Fruit fly (Drosophila melanogaster): ENCODE measurements around the gene wrm2.

The wrm2 gene

dm6 chr3L:7300660-7301059 is 34.4 kb downstream of the wrm2 start:
- TF ChIP-seq Clk (GFP tag; optimal IDR thresholded peaks at IDR 0.05): no peak
- TF ChIP-seq CG12768 (GFP tag; optimal IDR thresholded peaks at IDR 0.05): no peak
- TF ChIP-seq CG7101 (tag; optimal IDR thresholded peaks at IDR 0.05): no peak
- TF ChIP-seq tj (GFP tag; optimal IDR thresholded peaks at IDR 0.05): no peak
- TF ChIP-seq Crg-1 (GFP tag; optimal IDR thresholded peaks at IDR 0.05): no peak
- no peak for TF ChIP-seq CG33017 (tag; optimal IDR thresholded peaks at IDR 0.05)
- TF ChIP-seq CG1620 (GFP tag; optimal IDR thresholded peaks at IDR 0.05): no peak

All from whole organism, adult.